Worm (Caenorhabditis elegans) whole organism, late embryonic: Measurements from ENCODE around the gene elli-1.

ENCODE experiments used
- ceh-9 ChIP-seq: sonication (generic microtip); optimal IDR thresholded peaks from 2 replicates; lab custom pipeline; 2016; ENCODE audit warnings: mild to moderate bottlenecking, missing genetic modification characterization, inconsistent platforms, missing compliant biosample characterization
- pha-4 ChIP-seq: fragments of 150-350 bp; optimal IDR thresholded peaks from 2 replicates; lab custom pipeline; 2018; ENCODE audit warnings: missing biosample characterization, missing genetic modification reagents, missing genetic modification characterization
- rnt-1 ChIP-seq: sonication (generic microtip); optimal IDR thresholded peaks from 2 replicates; lab custom pipeline; 2016; ENCODE audit warnings: missing genetic modification characterization, missing compliant biosample characterization
- ztf-16 ChIP-seq: sonication (generic microtip); optimal IDR thresholded peaks from 2 replicates; lab custom pipeline; 2017; ENCODE audit warnings: missing genetic modification characterization, missing compliant biosample characterization

DNA sequence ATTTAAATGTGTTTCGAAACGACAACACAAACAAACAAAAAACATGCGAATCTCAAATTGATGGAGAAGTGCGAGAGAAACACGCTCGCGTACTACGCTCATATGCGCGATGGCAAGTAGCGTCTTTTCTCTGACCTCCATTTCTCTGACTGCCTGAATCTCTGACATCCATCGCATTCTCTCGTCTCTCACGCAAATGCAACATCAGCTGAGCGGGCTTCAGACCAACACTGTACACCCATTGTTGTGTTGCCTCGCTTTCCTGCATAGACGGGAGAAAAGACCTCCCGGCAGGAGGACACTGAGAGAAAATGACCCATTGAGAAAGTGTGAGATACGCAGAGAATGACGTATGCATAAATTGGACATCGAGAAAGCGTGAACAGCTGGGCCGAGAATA is 27.5 kb upstream of the elli-1 start:
- peak; percentile 79 for TF ChIP-seq rnt-1 (tag; lab: Kevin White, UChicago)
- no peak for TF ChIP-seq pha-4
- TF ChIP-seq ztf-16, result peak; percentile 19
- no peak for TF ChIP-seq ceh-9 (tag; lab: Kevin White, UChicago)
